Worm (Caenorhabditis elegans) whole organism, early embryonic: ENCODE measurements around the gene mrps-9.
A peak's percentile ranks its signal among the peaks of the same experiment; 100 is the strongest.

Source experiments
- F13C5.2 ChIP-seq: sonication (generic microtip); optimal IDR thresholded peaks from 2 replicates; lab custom pipeline; 2017; ENCODE audit warnings: mild to moderate bottlenecking, missing genetic modification characterization, inconsistent platforms, missing compliant biosample characterization
- ama-1 ChIP-seq: fragments of 150-350 bp; optimal IDR thresholded peaks from 2 replicates; lab custom pipeline; 2014
- ceh-36 ChIP-seq: sonication (generic microtip); optimal IDR thresholded peaks from 2 replicates; lab custom pipeline; 2016; ENCODE audit warnings: missing genetic modification characterization, inconsistent platforms, missing compliant biosample characterization
- ets-7 ChIP-seq: sonication (generic microtip); optimal IDR thresholded peaks from 2 replicates; lab custom pipeline; 2016; ENCODE audit warnings: missing genotype, missing genetic modification characterization, missing compliant biosample characterization
- flt-1 ChIP-seq: fragments of 200-800 bp; sonication (Bioruptor generic); IDR thresholded peaks from 2 replicates; pipeline ENCODE4 v1.3.6; 2022; ENCODE audit warnings: missing genetic modification characterization, missing compliant biosample characterization
- hmbx-1 ChIP-seq: sonication (generic microtip); optimal IDR thresholded peaks from 2 replicates; lab custom pipeline; 2016; ENCODE audit warnings: mild to moderate bottlenecking, missing genetic modification characterization, missing compliant biosample characterization
- hmg-4 ChIP-seq: fragments of 200-800 bp; sonication (Bioruptor generic); optimal IDR thresholded peaks from 2 replicates; lab custom pipeline; 2018; ENCODE audit warnings: mild to moderate bottlenecking, missing genetic modification characterization, missing compliant biosample characterization
- pes-1 ChIP-seq: fragments of 200-800 bp; sonication (Bioruptor generic); IDR thresholded peaks from 2 replicates; pipeline ENCODE4 v1.3.6; 2022; ENCODE audit warnings: missing genetic modification reagents, missing genetic modification characterization, missing compliant biosample characterization
- scrt-1 ChIP-seq: fragments of 200-800 bp; sonication (Bioruptor generic); IDR thresholded peaks from 2 replicates; pipeline ENCODE4 v1.3.6; 2022; ENCODE audit warnings: missing genetic modification characterization, missing compliant biosample characterization
- sea-1 ChIP-seq: fragments of 200-800 bp; sonication (Bioruptor generic); conservative IDR thresholded peaks from 2 replicates; pipeline ENCODE4 v1.3.6; 2022; ENCODE audit warnings: missing genetic modification characterization, missing compliant biosample characterization
- tbx-11 ChIP-seq: fragments of 200-800 bp; sonication (Bioruptor generic); IDR thresholded peaks from 2 replicates; pipeline ENCODE4 v1.3.6; 2022; ENCODE audit warnings: missing genetic modification characterization, missing compliant biosample characterization
- tbx-37 ChIP-seq: fragments of 200-800 bp; sonication (Bioruptor generic); conservative IDR thresholded peaks from 2 replicates; pipeline ENCODE4 v1.3.6; 2022; ENCODE audit warnings: missing genetic modification reagents, missing genetic modification characterization, missing compliant biosample characterization

DNA sequence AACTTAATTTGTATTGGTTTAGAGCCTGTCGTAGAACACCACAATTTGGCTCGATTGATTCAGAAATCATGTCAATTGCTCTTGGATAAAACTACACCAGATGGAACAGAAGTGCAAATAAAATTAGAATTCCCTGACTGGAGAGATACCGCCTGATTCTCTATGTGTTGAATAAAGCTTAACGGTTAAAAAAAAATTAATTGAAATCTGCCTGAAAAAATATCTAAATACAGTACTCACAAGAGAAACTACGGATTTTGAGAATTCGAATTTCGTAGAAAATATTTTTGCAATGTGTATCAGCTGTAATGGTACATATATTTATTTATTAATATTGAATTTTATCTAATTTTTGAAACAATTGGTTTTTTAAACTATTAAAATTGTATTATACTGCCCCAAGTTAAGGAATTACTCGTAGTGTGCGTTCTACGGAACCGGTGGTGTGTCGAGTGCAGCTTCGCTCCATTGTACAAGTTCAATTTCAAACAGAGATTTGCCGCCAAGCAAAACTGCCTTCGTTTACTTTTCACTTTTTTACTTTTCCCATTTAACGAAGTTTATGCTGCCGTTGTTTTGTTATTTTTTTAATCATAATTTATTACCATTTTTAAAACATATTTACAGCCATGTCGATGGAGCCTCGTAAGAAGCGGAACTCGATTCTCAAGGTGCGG, 15.7 kb upstream of the mrps-9 start, which contains the start of gene knl-1:
- TF ChIP-seq flt-1 (GFP tag; lab: Robert Waterston, UW) (no peak), ama-1 (lab: Kevin White, UChicago) (no peak), F13C5.2 (tag; lab: Kevin White, UChicago) (peak; percentile 51), ets-7 (tag; lab: Kevin White, UChicago) (no peak), sea-1 (no peak), tbx-11 (GFP tag; lab: Robert Waterston, UW) (no peak), ceh-36 (tag; lab: Kevin White, UChicago) (no peak), hmbx-1 (tag; lab: Kevin White, UChicago) (no peak), hmg-4 (GFP tag; lab: Kevin White, UChicago) (peak; percentile 54), tbx-37 (GFP tag; lab: Robert Waterston, UW) (no peak), scrt-1 (GFP tag; lab: Robert Waterston, UW) (no peak), pes-1 (GFP tag; lab: Robert Waterston, UW) (no peak; the same call in 1 of the 2 replicates)
